Fruit fly (Drosophila melanogaster): ENCODE measurements around the gene CG43218.
A peak's percentile ranks its signal among the peaks of the same experiment; 100 is the strongest.

The CG43218 gene

dm6 chr3L:21224701-21225223 lies 33.1 kb upstream of the CG43218 start:
- TF ChIP-seq cic (GFP tag; optimal IDR thresholded peaks at IDR 0.05) (peak; percentile 58), pad (GFP tag; optimal IDR thresholded peaks at IDR 0.05) (no peak)

dm6 chr3L:21225642-21226041 lies 32.2 kb upstream of the CG43218 start:
- TF ChIP-seq CG5204 (GFP tag; optimal IDR thresholded peaks at IDR 0.05): no peak
- no peak for TF ChIP-seq CG14711 (tag; optimal IDR thresholded peaks at IDR 0.05)
- TF ChIP-seq cnc (optimal IDR thresholded peaks at IDR 0.05): no peak
- no peak for TF ChIP-seq pad (GFP tag; optimal IDR thresholded peaks at IDR 0.05)
- TF ChIP-seq kay (GFP tag; ENCODE audit: borderline replicate concordance): no peak
- TF ChIP-seq cic (GFP tag; optimal IDR thresholded peaks at IDR 0.05): no peak
- no peak for TF ChIP-seq Crg-1 (GFP tag; optimal IDR thresholded peaks at IDR 0.05)
- no peak for TF ChIP-seq Mnt (GFP tag; optimal IDR thresholded peaks at IDR 0.05)
- no peak for TF ChIP-seq CG11617 (GFP tag; optimal IDR thresholded peaks at IDR 0.05)
- no peak for TF ChIP-seq CG7101 (tag; optimal IDR thresholded peaks at IDR 0.05)
- TF ChIP-seq tj (GFP tag; optimal IDR thresholded peaks at IDR 0.05): no peak

DNA sequence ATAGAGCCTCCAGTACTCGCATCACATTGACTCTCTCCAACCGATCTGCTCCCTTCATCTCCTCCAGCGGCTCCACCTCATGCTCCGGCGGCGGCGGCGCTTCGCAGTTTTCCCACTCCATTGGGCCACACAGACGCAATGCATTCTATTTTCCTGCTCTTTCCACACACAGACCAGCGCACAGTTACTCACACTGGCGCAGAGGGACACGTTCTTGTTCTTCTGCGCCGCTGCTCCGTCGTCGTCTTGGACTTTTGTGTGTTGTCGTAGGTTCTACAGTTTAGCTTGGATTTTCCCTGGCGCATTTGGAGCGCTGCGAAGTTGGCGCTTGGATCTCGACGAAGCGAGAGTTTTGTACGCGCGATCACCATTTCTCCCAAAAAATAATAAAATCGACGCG lies 31.5 kb upstream of the CG43218 start, which contains the start of gene Eip78C:
Eip78C (plus strand) TSS at position 301 of the 400 bp plus-strand sequence.
- TF ChIP-seq CG33017 (tag; optimal IDR thresholded peaks at IDR 0.05): no peak

DNA sequence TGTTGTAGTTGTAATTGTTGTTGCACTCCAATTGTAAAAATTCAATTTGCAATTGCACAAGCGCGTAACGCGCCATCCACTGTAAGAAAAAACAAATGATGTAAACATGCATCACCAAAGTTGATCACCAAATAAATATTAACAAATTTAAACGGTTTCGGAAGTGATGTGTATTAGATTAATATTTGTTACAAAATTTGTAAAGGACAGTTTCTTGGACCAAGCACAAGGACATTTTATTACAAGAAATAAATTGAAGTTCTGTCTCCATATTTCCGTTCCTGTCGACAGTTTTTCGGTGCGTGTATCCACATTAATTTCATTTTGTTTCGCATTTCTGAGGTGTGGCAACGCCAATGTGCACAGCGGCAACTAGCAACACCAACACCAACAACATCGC lies 28.1 kb upstream of the CG43218 start:
- no peak for TF ChIP-seq pad (GFP tag; optimal IDR thresholded peaks at IDR 0.05)
- TF ChIP-seq CG33017 (tag; optimal IDR thresholded peaks at IDR 0.05): no peak
- TF ChIP-seq kay (GFP tag; ENCODE audit: borderline replicate concordance): no peak
- TF ChIP-seq CG5204 (GFP tag; optimal IDR thresholded peaks at IDR 0.05): no peak
- TF ChIP-seq cnc (optimal IDR thresholded peaks at IDR 0.05): no peak
- TF ChIP-seq CG1620 (GFP tag; optimal IDR thresholded peaks at IDR 0.05): no peak

DNA sequence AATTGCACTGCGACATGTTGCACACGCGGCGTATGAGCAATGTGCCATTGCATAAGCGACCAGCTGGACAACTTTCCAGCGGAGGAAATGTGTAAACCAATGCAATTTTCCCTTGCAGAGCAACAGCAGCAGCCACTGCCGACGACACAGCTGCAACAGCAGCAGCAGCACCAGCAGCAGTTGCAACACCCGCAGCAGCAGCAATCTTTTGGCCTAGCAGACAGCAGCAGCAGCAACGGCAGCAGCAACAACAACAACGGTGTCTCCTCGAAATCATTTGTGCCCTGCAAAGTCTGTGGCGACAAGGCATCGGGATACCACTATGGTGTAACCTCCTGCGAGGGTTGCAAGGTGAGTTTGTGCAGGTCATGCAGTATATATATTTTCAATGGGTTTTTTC lies 27.1 kb upstream of the CG43218 start:
- TF ChIP-seq tj (GFP tag; optimal IDR thresholded peaks at IDR 0.05): no peak

DNA sequence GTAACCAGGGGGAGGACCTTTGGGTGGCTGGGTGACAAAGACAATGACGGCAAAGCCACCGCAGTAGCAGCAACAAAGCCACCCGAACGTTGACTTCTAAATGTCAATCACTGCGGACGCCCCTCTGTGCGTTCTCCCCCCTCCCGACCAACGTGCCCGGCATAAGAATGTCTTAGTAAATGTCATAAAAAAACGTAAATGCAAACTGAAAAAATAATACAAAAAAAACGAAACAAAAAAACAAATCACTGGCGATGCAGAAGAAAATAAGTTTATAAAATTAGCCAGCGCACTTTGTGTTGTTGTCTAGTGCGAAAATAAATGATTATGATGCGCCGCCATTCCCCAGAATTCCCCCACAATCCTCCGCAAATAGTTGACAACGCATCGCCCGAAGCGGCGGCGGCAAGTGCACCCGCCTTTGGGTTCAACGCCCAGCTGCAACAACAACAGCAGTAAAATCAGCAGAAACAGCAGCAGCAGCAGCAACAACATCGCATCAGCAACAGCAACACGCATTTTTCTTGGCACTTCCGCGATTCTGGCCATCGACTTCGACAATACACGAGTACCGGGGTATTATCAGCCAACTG lies 20.8 kb upstream of the CG43218 start:
- TF ChIP-seq cic (GFP tag; optimal IDR thresholded peaks at IDR 0.05) (no peak), CG1620 (GFP tag; optimal IDR thresholded peaks at IDR 0.05) (no peak), tj (GFP tag; optimal IDR thresholded peaks at IDR 0.05) (no peak), CG7045 (GFP tag; optimal IDR thresholded peaks at IDR 0.05) (no peak), CG11617 (GFP tag; optimal IDR thresholded peaks at IDR 0.05) (no peak), CG33017 (tag; optimal IDR thresholded peaks at IDR 0.05) (no peak), CG14711 (tag; optimal IDR thresholded peaks at IDR 0.05) (no peak), Crg-1 (GFP tag; optimal IDR thresholded peaks at IDR 0.05) (no peak), cnc (optimal IDR thresholded peaks at IDR 0.05) (no peak), ovo (GFP tag; optimal IDR thresholded peaks at IDR 0.05) (no peak), Clk (GFP tag; optimal IDR thresholded peaks at IDR 0.05) (no peak), Hr96 (GFP tag; optimal IDR thresholded peaks at IDR 0.05) (no peak), pad (GFP tag; optimal IDR thresholded peaks at IDR 0.05) (no peak), CG12768 (GFP tag; optimal IDR thresholded peaks at IDR 0.05) (no peak), bab1 (GFP tag; optimal IDR thresholded peaks at IDR 0.05) (no peak), CG5204 (GFP tag; optimal IDR thresholded peaks at IDR 0.05) (no peak)

dm6 chr3L:21238377-21238776 lies 19.4 kb upstream of the CG43218 start:
- TF ChIP-seq CG7045 (GFP tag; optimal IDR thresholded peaks at IDR 0.05) (no peak), bab1 (GFP tag; optimal IDR thresholded peaks at IDR 0.05) (no peak), pad (GFP tag; optimal IDR thresholded peaks at IDR 0.05) (no peak), CG14711 (tag; optimal IDR thresholded peaks at IDR 0.05) (no peak), cic (GFP tag; optimal IDR thresholded peaks at IDR 0.05) (no peak), Mnt (GFP tag; optimal IDR thresholded peaks at IDR 0.05) (no peak), CG33017 (tag; optimal IDR thresholded peaks at IDR 0.05) (no peak), ovo (GFP tag; optimal IDR thresholded peaks at IDR 0.05) (no peak), toe (GFP tag; optimal IDR thresholded peaks at IDR 0.05) (no peak), CG1620 (GFP tag; optimal IDR thresholded peaks at IDR 0.05) (no peak), Crg-1 (GFP tag; optimal IDR thresholded peaks at IDR 0.05) (no peak), Hr96 (GFP tag; optimal IDR thresholded peaks at IDR 0.05) (no peak)

- TF ChIP-seq CG1620 (GFP tag; optimal IDR thresholded peaks at IDR 0.05) (no peak), Clk (GFP tag; optimal IDR thresholded peaks at IDR 0.05) (no peak), cic (GFP tag; optimal IDR thresholded peaks at IDR 0.05) (no peak), CG11617 (GFP tag; optimal IDR thresholded peaks at IDR 0.05) (no peak), cnc (optimal IDR thresholded peaks at IDR 0.05) (no peak), CG14711 (tag; optimal IDR thresholded peaks at IDR 0.05) (no peak), kay (GFP tag; ENCODE audit: borderline replicate concordance) (no peak), ovo (GFP tag; optimal IDR thresholded peaks at IDR 0.05) (no peak), CG33017 (tag; optimal IDR thresholded peaks at IDR 0.05) (no peak), CG7045 (GFP tag; optimal IDR thresholded peaks at IDR 0.05) (no peak), CG7101 (tag; optimal IDR thresholded peaks at IDR 0.05) (no peak)
Measured at dm6 chr3L:21239999-21240509, 17.8 kb upstream of the CG43218 start.

All from whole organism, adult.